Worm (Caenorhabditis elegans): ENCODE data around the gene C17C3.24.

DNA sequence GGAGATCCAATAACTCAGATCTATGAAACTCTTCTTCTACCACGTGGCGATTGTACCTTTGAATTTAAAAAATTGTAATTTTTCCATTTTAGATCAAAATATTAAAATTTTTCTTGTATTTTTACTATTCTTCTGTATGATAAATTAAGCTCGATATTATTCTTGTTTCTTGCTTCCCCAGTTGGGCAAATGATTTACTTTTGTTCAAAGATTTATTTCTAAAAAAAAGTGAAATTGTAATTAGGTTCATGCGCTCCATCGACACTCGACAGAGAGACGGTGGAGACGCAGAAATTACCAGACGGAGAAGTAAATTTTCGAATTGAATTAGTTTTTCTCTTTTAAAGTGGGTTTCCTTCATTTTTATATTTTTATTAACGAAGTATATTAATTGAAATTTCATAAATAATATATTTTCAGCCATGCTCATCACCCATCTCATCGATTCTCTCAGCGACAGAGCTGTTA, 35.7 kb downstream of the C17C3.24 start, which contains the start of gene npp-24:
- TF ChIP-seq klf-2 (GFP tag; conservative IDR thresholded peaks at IDR 0.05) (no peak), ztf-29 (GFP tag; IDR thresholded peaks at IDR 0.05) (no peak), ztf-23 (GFP tag; IDR thresholded peaks at IDR 0.05) (no peak), T22C8.4 (GFP tag; IDR thresholded peaks at IDR 0.05) (no peak), flt-1 (GFP tag; IDR thresholded peaks at IDR 0.05) (no peak)
